Fruit fly (Drosophila melanogaster): ENCODE measurements around the gene TwdlL.

Gene TwdlL

dm6 chr3R:26625552-26625951 is at the start of gene TwdlL:
Gene TwdlL (minus strand): TSS chr3R:26625652.
- TF ChIP-seq Snoo (tag; optimal IDR thresholded peaks at IDR 0.05) = no peak
- TF ChIP-seq CG32121 (GFP tag; IDR thresholded peaks at IDR 0.05) = no peak
- TF ChIP-seq Pif1B (GFP tag; optimal IDR thresholded peaks at IDR 0.05) = no peak
- no peak for TF ChIP-seq fd96Ca (GFP tag; IDR thresholded peaks at IDR 0.05)
- no peak for TF ChIP-seq CG8301 (tag; optimal IDR thresholded peaks at IDR 0.05)
- TF ChIP-seq CG14655 (GFP tag; optimal IDR thresholded peaks at IDR 0.05) = no peak
- TF ChIP-seq D1 (tag; optimal IDR thresholded peaks at IDR 0.05) = no peak

- TF ChIP-seq CG14655 (GFP tag; optimal IDR thresholded peaks at IDR 0.05) (peak; percentile 15), CG9948 (tag; optimal IDR thresholded peaks at IDR 0.05) (no peak), CG8159 (tag; optimal IDR thresholded peaks at IDR 0.05) (peak; percentile 6), gl (tag; optimal IDR thresholded peaks at IDR 0.05) (no peak), CG17806 (tag; optimal IDR thresholded peaks at IDR 0.05) (no peak)
Observed at dm6 chr3R:26671525-26672132, 46.2 kb upstream of the TwdlL start.

dm6 chr3R:26670277-26670676 is 44.8 kb upstream of the TwdlL start:
- TF ChIP-seq gl (tag; optimal IDR thresholded peaks at IDR 0.05) = no peak
- no peak for TF ChIP-seq CG34367 (tag; optimal IDR thresholded peaks at IDR 0.05)
- no peak for TF ChIP-seq fd96Ca (GFP tag; IDR thresholded peaks at IDR 0.05)
- TF ChIP-seq Snoo (tag; optimal IDR thresholded peaks at IDR 0.05) = no peak
- TF ChIP-seq CG15710 (tag; optimal IDR thresholded peaks at IDR 0.05) = no peak
- no peak for TF ChIP-seq Pif1B (GFP tag; optimal IDR thresholded peaks at IDR 0.05)
- no peak for TF ChIP-seq CG8159 (tag; optimal IDR thresholded peaks at IDR 0.05)
- TF ChIP-seq CG13204 (GFP tag; optimal IDR thresholded peaks at IDR 0.05) = no peak
- TF ChIP-seq CG32121 (GFP tag; IDR thresholded peaks at IDR 0.05) = no peak
- no peak for TF ChIP-seq CG9948 (tag; optimal IDR thresholded peaks at IDR 0.05)
- no peak for TF ChIP-seq CG10348 (GFP tag; IDR thresholded peaks at IDR 0.05)
- TF ChIP-seq CG17806 (tag; optimal IDR thresholded peaks at IDR 0.05) = no peak
- TF ChIP-seq Ets98B (GFP tag; IDR thresholded peaks at IDR 0.05) = no peak
- TF ChIP-seq Pif1A (GFP tag; optimal IDR thresholded peaks at IDR 0.05) = no peak
- TF ChIP-seq CG12605 (GFP tag; IDR thresholded peaks at IDR 0.05) = no peak
- no peak for TF ChIP-seq CG8301 (tag; optimal IDR thresholded peaks at IDR 0.05)
- TF ChIP-seq EcR (GFP tag; optimal IDR thresholded peaks at IDR 0.05) = no peak
- no peak for TF ChIP-seq CG4496 (GFP tag; IDR thresholded peaks at IDR 0.05)

- TF ChIP-seq Pif1A (GFP tag; optimal IDR thresholded peaks at IDR 0.05) (no peak), CG8301 (tag; optimal IDR thresholded peaks at IDR 0.05) (no peak), D1 (tag; optimal IDR thresholded peaks at IDR 0.05) (no peak), CG13204 (GFP tag; optimal IDR thresholded peaks at IDR 0.05) (no peak), CG4496 (GFP tag; IDR thresholded peaks at IDR 0.05) (no peak), CG14655 (GFP tag; optimal IDR thresholded peaks at IDR 0.05) (no peak)
Observed at dm6 chr3R:26656140-26656539, 30.7 kb upstream of the TwdlL start, which contains the start of gene Tb. Gene Tb (plus strand): TSS chr3R:26656440.

- TF ChIP-seq CG15710 (tag; optimal IDR thresholded peaks at IDR 0.05) (no peak), CG8159 (tag; optimal IDR thresholded peaks at IDR 0.05) (no peak), gl (tag; optimal IDR thresholded peaks at IDR 0.05) (no peak), CG14655 (GFP tag; optimal IDR thresholded peaks at IDR 0.05) (no peak), CG34367 (tag; optimal IDR thresholded peaks at IDR 0.05) (no peak), Pif1B (GFP tag; optimal IDR thresholded peaks at IDR 0.05) (no peak), CG8301 (tag; optimal IDR thresholded peaks at IDR 0.05) (no peak), CG4496 (GFP tag; IDR thresholded peaks at IDR 0.05) (no peak), EcR (GFP tag; optimal IDR thresholded peaks at IDR 0.05) (no peak)
Observed at dm6 chr3R:26655416-26655945, 30.0 kb upstream of the TwdlL start.

dm6 chr3R:26654594-26654993 is 29.1 kb upstream of the TwdlL start:
- TF ChIP-seq fd96Ca (GFP tag; IDR thresholded peaks at IDR 0.05) = peak; percentile 70; the same call in 2 of the 3 replicates
- no peak for TF ChIP-seq CG12605 (GFP tag; IDR thresholded peaks at IDR 0.05)
- no peak for TF ChIP-seq CG13204 (GFP tag; optimal IDR thresholded peaks at IDR 0.05)
- TF ChIP-seq Pif1A (GFP tag; optimal IDR thresholded peaks at IDR 0.05) = peak; percentile 4
- TF ChIP-seq CG8159 (tag; optimal IDR thresholded peaks at IDR 0.05) = peak; percentile 6
- TF ChIP-seq CG4496 (GFP tag; IDR thresholded peaks at IDR 0.05) = peak; percentile 42; the same call in 1 of the 3 replicates
- TF ChIP-seq gl (tag; optimal IDR thresholded peaks at IDR 0.05) = no peak
- TF ChIP-seq Ets98B (GFP tag; IDR thresholded peaks at IDR 0.05) = no peak; the same call in 1 of the 2 replicates
- TF ChIP-seq CG34367 (tag; optimal IDR thresholded peaks at IDR 0.05) = no peak
- peak; percentile 41 for TF ChIP-seq CG14655 (GFP tag; optimal IDR thresholded peaks at IDR 0.05)

- TF ChIP-seq CG12605 (GFP tag; IDR thresholded peaks at IDR 0.05) = no peak
- no peak for TF ChIP-seq CG32121 (GFP tag; IDR thresholded peaks at IDR 0.05)
- no peak for TF ChIP-seq D1 (tag; optimal IDR thresholded peaks at IDR 0.05)
- no peak for TF ChIP-seq Snoo (tag; optimal IDR thresholded peaks at IDR 0.05)
- TF ChIP-seq CG10348 (GFP tag; IDR thresholded peaks at IDR 0.05) = no peak
- no peak for TF ChIP-seq CG13204 (GFP tag; optimal IDR thresholded peaks at IDR 0.05)
- TF ChIP-seq CG15710 (tag; optimal IDR thresholded peaks at IDR 0.05) = no peak
- no peak for TF ChIP-seq CG4496 (GFP tag; IDR thresholded peaks at IDR 0.05)
- TF ChIP-seq Ets98B (GFP tag; IDR thresholded peaks at IDR 0.05) = no peak
- TF ChIP-seq Pif1A (GFP tag; optimal IDR thresholded peaks at IDR 0.05) = no peak
- no peak for TF ChIP-seq CG8301 (tag; optimal IDR thresholded peaks at IDR 0.05)
Observed at dm6 chr3R:26639503-26640075, 14.1 kb upstream of the TwdlL start, which contains the start of gene TwdlD. Gene TwdlD (plus strand): TSS chr3R:26640025.
